Worm (Caenorhabditis elegans): ENCODE measurements around the gene C47E8.4.

Gene C47E8.4

DNA sequence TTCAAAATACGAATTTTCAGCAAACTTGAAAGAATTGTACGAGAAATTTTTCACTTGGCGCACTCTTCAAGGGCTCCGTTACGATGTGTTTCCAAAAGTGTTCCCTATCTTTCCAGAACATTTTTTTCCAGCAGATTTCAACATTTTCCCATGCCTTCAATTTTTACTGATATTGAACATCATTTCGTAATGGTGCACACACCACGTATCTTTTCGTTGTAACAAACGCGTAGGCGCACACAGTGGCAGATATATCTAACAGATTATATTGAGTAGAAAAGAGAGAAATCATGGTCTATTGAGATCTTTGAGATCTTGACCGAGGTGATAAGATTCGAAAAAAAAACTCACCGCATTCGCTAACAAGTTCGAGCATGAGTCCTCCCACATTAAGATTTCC is 10.4 kb upstream of the C47E8.4 start:
- no peak for TF ChIP-seq nhr-237 (tag; optimal IDR thresholded peaks at IDR 0.05)
- TF ChIP-seq unc-120 (tag; optimal IDR thresholded peaks at IDR 0.05; ENCODE audit: poor library complexity, severe bottlenecking), result peak; percentile 35
- TF ChIP-seq hlh-1 (tag; optimal IDR thresholded peaks at IDR 0.05), result peak; percentile 50
- peak; percentile 32 for TF ChIP-seq unc-62 (GFP tag; optimal IDR thresholded peaks at IDR 0.05)

DNA sequence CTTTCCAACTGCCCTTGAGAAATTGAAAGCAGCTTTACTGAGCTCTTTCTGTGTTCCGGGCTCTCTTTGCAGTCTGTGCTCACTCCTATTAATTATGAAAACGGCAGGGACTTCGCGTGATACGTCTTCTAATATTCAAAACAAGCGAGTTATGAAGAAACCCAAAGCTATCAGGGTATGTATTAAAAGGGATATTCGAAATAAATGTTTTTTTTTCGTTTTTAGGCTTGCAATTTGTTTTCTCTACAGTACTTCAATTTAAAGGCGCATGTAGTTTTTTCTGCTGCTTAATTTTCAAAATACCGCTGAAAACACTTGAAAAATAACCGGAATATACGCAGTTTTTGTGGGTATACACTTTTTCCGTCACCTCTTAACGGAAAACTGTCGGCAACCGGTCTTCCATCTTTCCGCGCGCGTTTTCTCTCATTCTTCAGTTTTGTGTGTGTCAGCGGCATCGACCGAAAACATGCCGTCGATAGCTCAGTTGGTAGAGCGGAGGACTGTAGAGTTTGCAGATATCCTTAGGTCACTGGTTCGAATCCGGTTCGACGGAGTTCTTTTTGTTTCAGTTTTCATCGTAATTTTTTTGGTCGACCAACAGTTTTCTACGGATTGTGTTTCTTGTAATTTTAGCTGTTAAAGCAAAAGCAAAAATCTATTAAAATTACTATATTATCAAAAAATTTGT is 3.9 kb upstream of the C47E8.4 start, which contains the start of gene gasr-8:
TSS of gene gasr-8 (plus strand) at position 51 of the 691 bp plus-strand sequence.
- peak; percentile 54 for TF ChIP-seq tbx-8 (GFP tag; optimal IDR thresholded peaks at IDR 0.05)
- no peak for TF ChIP-seq nhr-76 (tag; optimal IDR thresholded peaks at IDR 0.05)
- no peak for TF ChIP-seq elt-3 (tag; optimal IDR thresholded peaks at IDR 0.05)
- TF ChIP-seq nhr-28 (tag; optimal IDR thresholded peaks at IDR 0.05), result no peak
- peak; percentile 51 for TF ChIP-seq sem-2 (GFP tag; optimal IDR thresholded peaks at IDR 0.05)
- no peak for TF ChIP-seq ztf-11 (tag; optimal IDR thresholded peaks at IDR 0.05)
- TF ChIP-seq lsy-2 (tag; optimal IDR thresholded peaks at IDR 0.05), result peak; percentile 7
- TF ChIP-seq drap-1 (GFP tag; optimal IDR thresholded peaks at IDR 0.05), result peak; percentile 88
- peak; percentile 6 for TF ChIP-seq sptf-1 (tag; optimal IDR thresholded peaks at IDR 0.05)
- peak; percentile 44 for TF ChIP-seq bed-3 (GFP tag; optimal IDR thresholded peaks at IDR 0.05)
- TF ChIP-seq elt-1 (tag; optimal IDR thresholded peaks at IDR 0.05; ENCODE audit: borderline replicate concordance, insufficient read depth), result peak; percentile 8
- TF ChIP-seq ces-1 (GFP tag; optimal IDR thresholded peaks at IDR 0.05), result no peak
- TF ChIP-seq M03D4.4 (tag; optimal IDR thresholded peaks at IDR 0.05), result peak; percentile 54
- TF ChIP-seq ceh-43 (GFP tag; optimal IDR thresholded peaks at IDR 0.05), result no peak
- no peak for TF ChIP-seq unc-62 (GFP tag; optimal IDR thresholded peaks at IDR 0.05)
- no peak for TF ChIP-seq mab-5 (tag; optimal IDR thresholded peaks at IDR 0.05)
- TF ChIP-seq cnd-1 (tag; optimal IDR thresholded peaks at IDR 0.05), result peak; percentile 75
- no peak for TF ChIP-seq zip-8 (tag; optimal IDR thresholded peaks at IDR 0.05)
- no peak for TF ChIP-seq ceh-39 (tag; optimal IDR thresholded peaks at IDR 0.05)
- no peak for TF ChIP-seq blmp-1 (tag; optimal IDR thresholded peaks at IDR 0.05)
- TF ChIP-seq unc-39 (tag; optimal IDR thresholded peaks at IDR 0.05), result no peak
- no peak for TF ChIP-seq snpc-4 (tag; optimal IDR thresholded peaks at IDR 0.05)
- peak; percentile 6 for TF ChIP-seq mep-1 (tag; optimal IDR thresholded peaks at IDR 0.05)
- TF ChIP-seq lin-32 (GFP tag; optimal IDR thresholded peaks at IDR 0.05), result no peak
- no peak for TF ChIP-seq nhr-12 (tag; optimal IDR thresholded peaks at IDR 0.05)
- TF ChIP-seq ceh-83 (GFP tag; optimal IDR thresholded peaks at IDR 0.05), result peak; percentile 85
- TF ChIP-seq mls-2 (tag; optimal IDR thresholded peaks at IDR 0.05), result no peak

DNA sequence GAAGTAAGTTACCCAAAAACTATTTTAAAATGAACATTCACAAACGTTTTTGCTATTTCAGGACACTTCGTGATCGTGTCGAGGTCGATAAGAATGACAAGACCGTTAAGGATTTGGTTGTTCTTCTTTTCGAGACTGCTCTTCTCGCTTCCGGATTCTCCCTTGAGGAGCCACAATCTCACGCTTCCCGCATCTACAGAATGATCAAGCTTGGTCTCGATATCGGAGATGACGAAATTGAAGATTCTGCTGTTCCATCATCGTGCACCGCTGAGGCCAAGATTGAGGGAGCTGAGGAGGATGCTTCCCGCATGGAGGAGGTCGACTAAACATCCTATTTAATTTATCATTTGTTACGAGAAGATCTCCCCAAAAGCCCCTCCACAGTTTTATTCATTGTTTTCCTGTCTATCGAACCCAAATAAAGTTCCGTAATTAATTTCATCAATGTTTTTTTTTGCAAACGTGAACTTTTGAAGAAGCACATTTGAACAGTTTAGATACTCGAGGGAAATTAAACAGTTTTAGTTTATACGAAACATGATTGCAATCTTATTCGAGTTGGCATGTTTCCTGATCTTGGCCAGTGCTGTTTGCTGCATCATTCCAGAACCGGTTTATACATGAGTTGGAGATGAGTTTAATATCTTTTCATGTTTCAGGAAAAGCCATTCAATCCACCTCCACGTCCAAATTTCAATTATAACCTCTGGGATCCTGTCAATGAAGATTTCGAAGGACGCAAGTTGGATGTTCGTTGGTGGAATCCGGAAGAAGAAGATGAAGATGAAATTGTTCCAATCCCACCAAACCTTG is 3.0 kb upstream of the C47E8.4 start, which contains the start of gene C47E8.11:
TSS of gene C47E8.11 (plus strand) at position 520 of the 816 bp plus-strand sequence.
- TF ChIP-seq mab-5 (tag; optimal IDR thresholded peaks at IDR 0.05), result no peak
- TF ChIP-seq elt-1 (tag; optimal IDR thresholded peaks at IDR 0.05; ENCODE audit: borderline replicate concordance, insufficient read depth), result no peak
- TF ChIP-seq hlh-1 (tag; optimal IDR thresholded peaks at IDR 0.05), result no peak
- no peak for TF ChIP-seq zip-8 (tag; optimal IDR thresholded peaks at IDR 0.05)
- TF ChIP-seq nhr-2 (tag; optimal IDR thresholded peaks at IDR 0.05), result no peak
- TF ChIP-seq unc-120 (tag; optimal IDR thresholded peaks at IDR 0.05; ENCODE audit: poor library complexity, severe bottlenecking), result no peak
- no peak for TF ChIP-seq nhr-237 (tag; optimal IDR thresholded peaks at IDR 0.05)
- TF ChIP-seq cnd-1 (tag; optimal IDR thresholded peaks at IDR 0.05), result no peak
- no peak for TF ChIP-seq mep-1 (tag; optimal IDR thresholded peaks at IDR 0.05)
- TF ChIP-seq sptf-1 (tag; optimal IDR thresholded peaks at IDR 0.05), result no peak

Data from whole organism, mixed stage, embryonic.